Worm (Caenorhabditis elegans) whole organism, midembryonic: ENCODE measurements around the gene srx-66.

Source experiments
- T22C8.4 ChIP-seq: fragments of 200-800 bp; sonication (Bioruptor generic); IDR thresholded peaks from 2 replicates; pipeline ENCODE4 v1.3.6; 2022; ENCODE audit warnings: missing genetic modification characterization, missing compliant biosample characterization
- flt-1 ChIP-seq: fragments of 200-800 bp; sonication (Bioruptor generic); IDR thresholded peaks from 2 replicates; pipeline ENCODE4 v1.3.6; 2022; ENCODE audit warnings: missing genetic modification characterization, missing compliant biosample characterization
- klf-2 ChIP-seq: fragments of 200-800 bp; sonication (Bioruptor generic); conservative IDR thresholded peaks from 2 replicates; pipeline ENCODE4 v1.3.6; 2022; ENCODE audit warnings: missing genetic modification reagents, missing genetic modification characterization, missing compliant biosample characterization
- med-1 ChIP-seq: sonication (generic microtip); optimal IDR thresholded peaks from 2 replicates; lab custom pipeline; 2017; ENCODE audit warnings: missing genetic modification characterization, mild to moderate bottlenecking, missing compliant biosample characterization, antibody characterized with exemption, missing genetic modification reagents; ENCODE audit not compliant: insufficient read depth
- ref-1 ChIP-seq: fragments of 200-800 bp; sonication (Bioruptor generic); conservative IDR thresholded peaks from 2 replicates; pipeline ENCODE4 v1.3.6; 2022; ENCODE audit warnings: missing genetic modification reagents, missing genetic modification characterization, missing compliant biosample characterization
- ztf-29 ChIP-seq: fragments of 200-800 bp; sonication (Bioruptor generic); IDR thresholded peaks from 2 replicates; pipeline ENCODE4 v1.3.6; 2022; ENCODE audit warnings: missing genetic modification reagents, missing genetic modification characterization, missing compliant biosample characterization

- TF ChIP-seq flt-1 (GFP tag; lab: Robert Waterston, UW) (no peak), ref-1 (GFP tag; lab: Robert Waterston, UW) (no peak), T22C8.4 (no peak), klf-2 (GFP tag; lab: Robert Waterston, UW) (no peak), ztf-29 (GFP tag; lab: Robert Waterston, UW) (no peak), med-1 (no peak)
Measured at ce11 chrV:3889113-3889512, 30.3 kb upstream of the srx-66 start, which contains the start of gene C17E7.13.
